Worm (Caenorhabditis elegans): ENCODE measurements around the gene F59B8.1.

Gene F59B8.1

DNA sequence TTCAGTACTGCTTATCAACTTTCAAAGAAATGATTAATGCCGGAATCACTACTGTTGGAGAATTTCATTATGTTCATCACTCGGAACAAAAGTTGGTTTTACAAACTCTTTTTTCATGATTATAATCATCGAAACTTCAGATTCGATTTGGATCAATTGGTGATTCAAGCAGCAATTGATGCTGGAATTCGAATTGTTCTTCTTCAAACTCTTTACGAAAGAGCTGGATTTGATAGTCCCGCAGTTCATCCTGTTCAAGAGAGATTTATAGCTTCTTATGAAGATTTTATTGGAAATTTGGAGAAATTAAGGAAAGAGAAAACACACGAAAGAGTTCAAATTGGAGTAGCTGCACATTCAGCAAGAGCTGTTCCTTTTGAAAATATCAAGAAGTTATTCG is 23.8 kb downstream of the F59B8.1 start:
- no peak for TF ChIP-seq gmeb-2 (tag; optimal IDR thresholded peaks at IDR 0.05)
- TF ChIP-seq tbx-7 (tag; optimal IDR thresholded peaks at IDR 0.05) = no peak
- no peak for TF ChIP-seq ceh-22 (tag; optimal IDR thresholded peaks at IDR 0.05)
- TF ChIP-seq ceh-19 (GFP tag; optimal IDR thresholded peaks at IDR 0.05) = no peak
- no peak for TF ChIP-seq ref-2 (tag; optimal IDR thresholded peaks at IDR 0.05)
- no peak for TF ChIP-seq T23F11.4 (GFP tag; optimal IDR thresholded peaks at IDR 0.05)
- TF ChIP-seq C38D4.7 (GFP tag; optimal IDR thresholded peaks at IDR 0.05) = no peak
- TF ChIP-seq ets-4 (tag; optimal IDR thresholded peaks at IDR 0.05) = no peak
- no peak for TF ChIP-seq ceh-45 (GFP tag; IDR thresholded peaks at IDR 0.05)
- TF ChIP-seq pros-1 (tag; optimal IDR thresholded peaks at IDR 0.05) = no peak
- TF ChIP-seq ama-1 (optimal IDR thresholded peaks at IDR 0.05) = no peak
- no peak for TF ChIP-seq sdc-2 (tag; optimal IDR thresholded peaks at IDR 0.05)
- TF ChIP-seq unc-86 (tag; optimal IDR thresholded peaks at IDR 0.05) = no peak
- TF ChIP-seq ceh-31 (tag; optimal IDR thresholded peaks at IDR 0.05) = no peak
- TF ChIP-seq che-1 (tag; optimal IDR thresholded peaks at IDR 0.05) = no peak

ce11 chrIV:9457400-9457799 is 29.3 kb downstream of the F59B8.1 start, which contains the start of gene cutl-17:
Gene cutl-17, minus strand, starts transcription at chrIV:9457500.
- TF ChIP-seq hlh-15 (tag; optimal IDR thresholded peaks at IDR 0.05) (no peak), unc-86 (tag; optimal IDR thresholded peaks at IDR 0.05) (no peak), ceh-14 (tag; optimal IDR thresholded peaks at IDR 0.05) (no peak), K02D7.2 (tag; optimal IDR thresholded peaks at IDR 0.05) (no peak), lin-11 (tag; optimal IDR thresholded peaks at IDR 0.05) (no peak), hlh-13 (GFP tag; optimal IDR thresholded peaks at IDR 0.05) (no peak), ceh-48 (tag; optimal IDR thresholded peaks at IDR 0.05) (no peak), ceh-22 (tag; optimal IDR thresholded peaks at IDR 0.05) (no peak), dmd-4 (tag; optimal IDR thresholded peaks at IDR 0.05; ENCODE audit: borderline replicate concordance) (no peak), lim-6 (tag; optimal IDR thresholded peaks at IDR 0.05) (no peak), unc-55 (GFP tag; optimal IDR thresholded peaks at IDR 0.05) (no peak), nhr-232 (tag; optimal IDR thresholded peaks at IDR 0.05) (no peak), elt-2 (tag; optimal IDR thresholded peaks at IDR 0.05) (no peak), tbx-2 (tag; optimal IDR thresholded peaks at IDR 0.05) (no peak), rnt-1 (tag; optimal IDR thresholded peaks at IDR 0.05) (no peak), syd-9 (tag; optimal IDR thresholded peaks at IDR 0.05) (no peak), C38D4.7 (GFP tag; optimal IDR thresholded peaks at IDR 0.05) (no peak), pat-9 (tag; optimal IDR thresholded peaks at IDR 0.05) (no peak), unc-3 (GFP tag; conservative IDR thresholded peaks at IDR 0.05) (no peak), unc-3 (tag; optimal IDR thresholded peaks at IDR 0.05) (no peak), ceh-31 (tag; optimal IDR thresholded peaks at IDR 0.05) (no peak)

DNA sequence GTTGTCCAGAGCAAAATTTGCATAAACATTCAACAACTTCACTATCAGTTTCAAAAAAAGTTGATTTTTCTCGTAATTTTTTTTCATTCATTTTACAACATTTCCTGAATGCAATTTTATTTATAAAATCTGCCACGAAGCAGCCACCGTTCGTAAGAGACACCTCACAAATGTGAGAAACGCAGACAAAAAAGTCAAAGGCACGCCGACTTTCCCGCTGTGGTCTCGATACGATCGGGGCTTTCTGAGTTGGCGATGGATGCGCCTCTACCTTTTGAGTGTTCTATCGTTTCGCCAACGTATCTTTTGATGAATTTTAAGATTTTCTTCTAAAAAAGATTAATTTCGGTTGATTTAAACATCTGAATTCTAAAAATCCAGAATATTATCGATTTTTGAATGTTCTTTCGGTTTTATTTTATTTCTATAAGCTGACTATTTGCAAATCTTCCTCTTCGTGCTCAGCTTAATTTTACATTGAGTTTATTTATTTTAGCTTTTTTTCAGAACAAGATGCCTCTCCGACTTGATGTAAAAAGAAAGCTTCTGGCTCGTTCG is 31.2 kb downstream of the F59B8.1 start, which contains the start of gene copb-2:
Gene copb-2 (plus strand): TSS at position 508 of the 558 bp plus-strand sequence.
- TF ChIP-seq hlh-8 (tag; optimal IDR thresholded peaks at IDR 0.05) (no peak), nfya-1 (tag; optimal IDR thresholded peaks at IDR 0.05) (peak; percentile 42), unc-42 (tag; optimal IDR thresholded peaks at IDR 0.05) (peak; percentile 61), ceh-14 (tag; optimal IDR thresholded peaks at IDR 0.05) (no peak)

DNA sequence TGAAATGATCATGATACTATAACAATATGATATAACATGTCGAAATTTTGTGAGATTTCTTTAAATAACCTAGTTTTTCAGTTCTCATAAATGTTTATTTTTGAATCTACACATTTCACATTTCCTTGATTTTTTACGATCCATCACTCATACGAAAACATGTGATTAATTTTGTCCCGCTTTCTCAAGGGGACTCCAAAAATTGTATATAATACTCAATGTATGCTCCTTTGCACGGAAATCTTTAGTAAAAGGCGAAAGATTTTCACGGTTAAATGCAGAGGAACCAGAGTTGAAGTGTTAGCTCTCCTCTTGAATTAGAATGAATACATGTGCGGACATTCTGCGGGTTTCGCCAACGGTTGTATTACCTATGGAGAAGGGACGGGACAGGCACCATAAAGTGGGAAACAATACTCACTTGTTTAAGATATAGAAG is 36.3 kb downstream of the F59B8.1 start:
- TF ChIP-seq ama-1 (optimal IDR thresholded peaks at IDR 0.05) (peak; percentile 57), ceh-24 (tag; optimal IDR thresholded peaks at IDR 0.05) (no peak)

- TF ChIP-seq ref-2 (tag; optimal IDR thresholded peaks at IDR 0.05) = no peak
- TF ChIP-seq gmeb-2 (tag; optimal IDR thresholded peaks at IDR 0.05) = no peak
- no peak for TF ChIP-seq ceh-18 (tag; optimal IDR thresholded peaks at IDR 0.05)
- TF ChIP-seq unc-42 (tag; optimal IDR thresholded peaks at IDR 0.05) = no peak
- no peak for TF ChIP-seq lim-6 (tag; optimal IDR thresholded peaks at IDR 0.05)
- TF ChIP-seq ceh-22 (tag; optimal IDR thresholded peaks at IDR 0.05) = no peak
- TF ChIP-seq elt-2 (tag; optimal IDR thresholded peaks at IDR 0.05) = no peak
- TF ChIP-seq ceh-2 (tag; optimal IDR thresholded peaks at IDR 0.05) = no peak
- no peak for TF ChIP-seq ceh-14 (tag; optimal IDR thresholded peaks at IDR 0.05)
- no peak for TF ChIP-seq hlh-30 (tag; optimal IDR thresholded peaks at IDR 0.05; ENCODE audit: insufficient read depth)
- TF ChIP-seq C38D4.7 (GFP tag; optimal IDR thresholded peaks at IDR 0.05) = no peak
- no peak for TF ChIP-seq ceh-24 (tag; optimal IDR thresholded peaks at IDR 0.05)
Observed at ce11 chrIV:9467418-9467817, 39.4 kb downstream of the F59B8.1 start, which contains the start of gene F38E11.6. Gene F38E11.6, minus strand, starts transcription at chrIV:9467518.

Data from whole organism, late embryonic.